Worm (Caenorhabditis elegans) whole organism, L3 larva: ENCODE results near the gene R13H7.2.

Experiments used
- ama-1 ChIP-seq: fragments of 150-350 bp; optimal IDR thresholded peaks from 2 replicates; lab custom pipeline; 2018
- ceh-82 ChIP-seq: fragments of 150-350 bp; optimal IDR thresholded peaks from 2 replicates; lab custom pipeline; 2014; ENCODE audit warnings: missing biosample characterization, missing genetic modification characterization
- fkh-10 ChIP-seq: sonication (generic microtip); optimal IDR thresholded peaks from 2 replicates; lab custom pipeline; 2017; ENCODE audit warnings: missing biosample characterization, missing genetic modification reagents, missing genetic modification characterization
- fos-1 ChIP-seq: fragments of 150-350 bp; optimal IDR thresholded peaks from 2 replicates; lab custom pipeline; 2014; ENCODE audit warnings: missing biosample characterization, missing genetic modification characterization
- mdl-1 ChIP-seq: fragments of 150-350 bp; optimal IDR thresholded peaks from 2 replicates; lab custom pipeline; 2014; ENCODE audit warnings: missing biosample characterization, missing genetic modification characterization
- nhr-25 ChIP-seq: sonication (generic microtip); optimal IDR thresholded peaks from 2 replicates; lab custom pipeline; 2017; ENCODE audit warnings: missing biosample characterization, missing genetic modification characterization
- nhr-28 ChIP-seq: fragments of 150-350 bp; optimal IDR thresholded peaks from 2 replicates; lab custom pipeline; 2014; ENCODE audit warnings: missing biosample characterization, missing genetic modification characterization
- nhr-76 ChIP-seq: fragments of 150-350 bp; sonication (generic microtip); optimal IDR thresholded peaks from 5 replicates; lab custom pipeline; 2014; ENCODE audit warnings: missing biosample characterization, missing genetic modification characterization
- nhr-77 ChIP-seq: fragments of 150-350 bp; optimal IDR thresholded peaks from 2 replicates; lab custom pipeline; 2014; ENCODE audit warnings: missing biosample characterization, missing genetic modification characterization
- pha-4 ChIP-seq: fragments of 150-350 bp; optimal IDR thresholded peaks from 2 replicates; lab custom pipeline; 2014; ENCODE audit warnings: missing biosample characterization, missing genetic modification reagents, missing genetic modification characterization
- ztf-11 ChIP-seq: fragments of 150-350 bp; optimal IDR thresholded peaks from 2 replicates; lab custom pipeline; 2014; ENCODE audit warnings: missing biosample characterization, missing genetic modification characterization

DNA sequence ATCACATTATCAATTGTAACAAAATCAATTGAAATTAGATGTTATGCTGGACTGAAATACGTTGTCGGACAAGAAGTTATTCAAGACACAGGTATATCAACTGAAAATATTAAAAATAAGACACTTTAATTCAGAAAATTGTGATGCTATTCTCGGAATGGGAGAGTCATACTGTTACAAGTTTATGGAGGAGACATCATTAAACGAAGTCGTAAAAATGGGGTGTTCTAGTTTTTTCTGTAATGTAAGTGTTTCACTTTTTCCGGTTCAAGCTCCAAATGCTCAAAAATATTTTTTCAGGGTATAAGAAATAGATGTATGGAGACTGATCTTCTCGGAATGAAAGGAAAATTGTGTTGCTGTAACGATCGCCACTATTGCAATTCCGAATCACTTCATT is 54.4 kb downstream of the R13H7.2 start, which contains the start of gene C17H12.37:
- TF ChIP-seq pha-4 (tag; lab: Kevin White, UChicago) (no peak), nhr-25 (tag; lab: Kevin White, UChicago) (no peak), ama-1 (lab: Kevin White, UChicago) (no peak), nhr-28 (tag; lab: Kevin White, UChicago) (no peak), nhr-77 (tag; lab: Kevin White, UChicago) (no peak), ceh-82 (no peak), fos-1 (tag; lab: Kevin White, UChicago) (no peak), fkh-10 (no peak), ztf-11 (tag; lab: Kevin White, UChicago) (no peak), nhr-76 (tag; lab: Kevin White, UChicago) (no peak), mdl-1 (tag; lab: Kevin White, UChicago) (no peak)
